Fruit fly (Drosophila melanogaster) whole organism, prepupa: ENCODE measurements around the gene CG5445.

ENCODE experiments used
- Blimp-1 ChIP-seq: fragments of 200-800 bp; sonication (Bioruptor generic); optimal IDR thresholded peaks from 3 replicates; lab custom pipeline; 2017; ENCODE audit warnings: missing biosample characterization, missing genetic modification characterization, mild to moderate bottlenecking, moderate library complexity, missing genetic modification reagents
- CG10631 ChIP-seq: fragments of 200-800 bp; sonication (Bioruptor generic); optimal IDR thresholded peaks from 2 replicates; lab custom pipeline; 2016; ENCODE audit warnings: missing biosample characterization, missing genetic modification characterization
- CG10669 ChIP-seq: fragments of 200-800 bp; sonication (Bioruptor generic); optimal IDR thresholded peaks from 3 replicates; lab custom pipeline; 2018; ENCODE audit warnings: missing biosample characterization, mild to moderate bottlenecking, missing genetic modification characterization, moderate library complexity
- CG11294 ChIP-seq: fragments of 200-800 bp; sonication (Bioruptor generic); IDR thresholded peaks from 2 replicates; pipeline ENCODE4 v1.3.6; 2022; ENCODE audit warnings: missing biosample characterization, missing genetic modification characterization
- CG11762 ChIP-seq: fragments of 200-800 bp; sonication (Bioruptor generic); optimal IDR thresholded peaks from 3 replicates; lab custom pipeline; 2016; ENCODE audit warnings: missing biosample characterization, missing genetic modification characterization; ENCODE audit not compliant: insufficient read depth
- CG11902 ChIP-seq: fragments of 200-800 bp; sonication (Bioruptor generic); optimal IDR thresholded peaks from 3 replicates; lab custom pipeline; 2016; ENCODE audit warnings: missing biosample characterization, missing genetic modification characterization
- CG15336 ChIP-seq: fragments of 200-800 bp; sonication (Bioruptor generic); IDR thresholded peaks from 2 replicates; pipeline ENCODE4 v1.3.6; 2022; ENCODE audit warnings: missing biosample characterization, missing genetic modification characterization
- CG1621 ChIP-seq: fragments of 200-800 bp; sonication (Bioruptor generic); optimal IDR thresholded peaks from 3 replicates; lab custom pipeline; 2018; ENCODE audit warnings: missing biosample characterization, mild to moderate bottlenecking, missing genetic modification characterization
- CG16779 ChIP-seq: fragments of 200-800 bp; sonication (Bioruptor generic); optimal IDR thresholded peaks from 3 replicates; lab custom pipeline; 2017; ENCODE audit warnings: missing biosample characterization, mild to moderate bottlenecking, missing genetic modification characterization
- CG31627 ChIP-seq: fragments of 200-800 bp; sonication (Bioruptor generic); optimal IDR thresholded peaks from 3 replicates; lab custom pipeline; 2016; ENCODE audit warnings: missing biosample characterization, missing genetic modification characterization
- CG32006 ChIP-seq: fragments of 200-800 bp; sonication (Bioruptor generic); optimal IDR thresholded peaks from 3 replicates; lab custom pipeline; 2017; ENCODE audit warnings: missing biosample characterization, mild to moderate bottlenecking, missing genetic modification characterization
- CG3919 ChIP-seq: fragments of 200-800 bp; sonication (Bioruptor generic); optimal IDR thresholded peaks from 3 replicates; lab custom pipeline; 2016; ENCODE audit warnings: missing biosample characterization, missing genetic modification characterization
- CG6163 ChIP-seq: fragments of 200-800 bp; sonication (Bioruptor generic); IDR thresholded peaks from 3 replicates; pipeline ENCODE4 v1.3.6; 2022; ENCODE audit warnings: missing biosample characterization, missing genetic modification characterization
- CG6276 ChIP-seq: fragments of 200-800 bp; sonication (Bioruptor generic); optimal IDR thresholded peaks from 2 replicates; lab custom pipeline; 2017; ENCODE audit warnings: missing biosample characterization, mild to moderate bottlenecking, missing genetic modification characterization
- CG6808 ChIP-seq: fragments of 200-800 bp; sonication (Bioruptor generic); optimal IDR thresholded peaks from 3 replicates; lab custom pipeline; 2017; ENCODE audit warnings: missing biosample characterization, missing genetic modification characterization, mild to moderate bottlenecking, moderate library complexity, missing genetic modification reagents
- CG6854 ChIP-seq: fragments of 200-800 bp; sonication (Bioruptor generic); optimal IDR thresholded peaks from 2 replicates; lab custom pipeline; 2017; ENCODE audit warnings: missing biosample characterization, mild to moderate bottlenecking, missing genetic modification characterization
- CG7368 ChIP-seq: fragments of 200-800 bp; sonication (Bioruptor generic); optimal IDR thresholded peaks from 3 replicates; lab custom pipeline; 2016; ENCODE audit warnings: missing biosample characterization, missing genetic modification characterization
- CG8119 ChIP-seq: fragments of 200-800 bp; sonication (Bioruptor generic); IDR thresholded peaks from 3 replicates; pipeline ENCODE4 v1.3.6; 2022; ENCODE audit warnings: missing biosample characterization, missing genetic modification characterization
- CG8632 ChIP-seq: fragments of 200-800 bp; sonication (Bioruptor generic); optimal IDR thresholded peaks from 3 replicates; lab custom pipeline; 2016; ENCODE audit warnings: missing biosample characterization, missing genetic modification characterization
- CG9139 ChIP-seq: fragments of 200-800 bp; sonication (Bioruptor generic); optimal IDR thresholded peaks from 3 replicates; lab custom pipeline; 2017; ENCODE audit warnings: missing biosample characterization, mild to moderate bottlenecking, missing genetic modification characterization
- Eip75B ChIP-seq: fragments of 200-800 bp; sonication (Bioruptor generic); optimal IDR thresholded peaks from 3 replicates; lab custom pipeline; 2016; ENCODE audit warnings: missing biosample characterization, missing genetic modification characterization
- Eip78C ChIP-seq: fragments of 200-800 bp; sonication (Bioruptor generic); peaks from one replicate; lab custom pipeline; 2016; ENCODE audit warnings: missing biosample characterization, missing genetic modification characterization
- Eip93F ChIP-seq: fragments of 200-800 bp; sonication (Bioruptor generic); optimal IDR thresholded peaks from 2 replicates; lab custom pipeline; 2016; ENCODE audit warnings: missing biosample characterization, mild to moderate bottlenecking, missing genetic modification characterization
- Ets21C ChIP-seq: fragments of 200-800 bp; sonication (Bioruptor generic); optimal IDR thresholded peaks from 3 replicates; lab custom pipeline; 2016; ENCODE audit warnings: missing biosample characterization, missing genetic modification characterization
- Ets96B ChIP-seq: fragments of 200-800 bp; optimal IDR thresholded peaks from 2 replicates; lab custom pipeline; 2019; ENCODE audit warnings: missing biosample characterization, mild to moderate bottlenecking, missing genetic modification characterization, moderate library complexity
- Gug ChIP-seq: fragments of 200-800 bp; sonication (Bioruptor generic); IDR thresholded peaks from 2 replicates; pipeline ENCODE4 v1.3.6; 2022; ENCODE audit warnings: missing biosample characterization, missing genetic modification characterization
- Hr38 ChIP-seq: sonication (Bioruptor generic); optimal IDR thresholded peaks from 2 replicates; lab custom pipeline; 2016; ENCODE audit warnings: missing biosample characterization, missing genetic modification characterization
- Hr4 ChIP-seq: fragments of 200-800 bp; sonication (Bioruptor generic); optimal IDR thresholded peaks from 3 replicates; lab custom pipeline; 2016; ENCODE audit warnings: missing biosample characterization, missing genetic modification characterization
- Lpt ChIP-seq: fragments of 200-800 bp; sonication (Bioruptor generic); optimal IDR thresholded peaks from 3 replicates; lab custom pipeline; 2016; ENCODE audit warnings: missing biosample characterization, missing genetic modification characterization
- Met ChIP-seq: fragments of 200-800 bp; sonication (Bioruptor generic); optimal IDR thresholded peaks from 3 replicates; lab custom pipeline; 2016; ENCODE audit warnings: missing biosample characterization, missing genetic modification characterization
- OdsH ChIP-seq: fragments of 200-800 bp; sonication (Bioruptor generic); optimal IDR thresholded peaks from 3 replicates; lab custom pipeline; 2016; ENCODE audit warnings: missing biosample characterization, missing genetic modification characterization
- Smox ChIP-seq: fragments of 200-800 bp; sonication (Bioruptor generic); optimal IDR thresholded peaks from 3 replicates; lab custom pipeline; 2016; ENCODE audit warnings: missing biosample characterization, missing genetic modification characterization
- Sox102F ChIP-seq: fragments of 200-800 bp; sonication (Bioruptor generic); optimal IDR thresholded peaks from 2 replicates; lab custom pipeline; 2016; ENCODE audit warnings: missing biosample characterization, mild to moderate bottlenecking, missing genetic modification characterization
- Sox14 ChIP-seq: fragments of 200-800 bp; sonication (Bioruptor generic); optimal IDR thresholded peaks from 3 replicates; lab custom pipeline; 2016; ENCODE audit warnings: missing biosample characterization, missing genetic modification characterization
- Sox15 ChIP-seq: fragments of 200-800 bp; sonication (Bioruptor generic); optimal IDR thresholded peaks from 3 replicates; lab custom pipeline; 2016; ENCODE audit warnings: missing biosample characterization, missing genetic modification characterization
- achi ChIP-seq: fragments of 200-800 bp; sonication (Bioruptor generic); optimal IDR thresholded peaks from 3 replicates; lab custom pipeline; 2016; ENCODE audit warnings: missing biosample characterization, missing genetic modification characterization
- acj6 ChIP-seq: fragments of 200-800 bp; sonication (Bioruptor generic); optimal IDR thresholded peaks from 3 replicates; lab custom pipeline; 2016; ENCODE audit warnings: missing biosample characterization, missing genetic modification characterization
- cyc ChIP-seq: fragments of 200-800 bp; sonication (Bioruptor generic); optimal IDR thresholded peaks from 3 replicates; lab custom pipeline; 2016; ENCODE audit warnings: missing biosample characterization, missing genetic modification characterization
- dsx ChIP-seq: fragments of 200-800 bp; optimal IDR thresholded peaks from 3 replicates; lab custom pipeline; 2019; ENCODE audit warnings: missing biosample characterization, mild to moderate bottlenecking, missing genetic modification characterization, moderate library complexity; ENCODE audit not compliant: poor library complexity, severe bottlenecking
- esn ChIP-seq: fragments of 200-800 bp; sonication (Bioruptor generic); optimal IDR thresholded peaks from 2 replicates; lab custom pipeline; 2016; ENCODE audit warnings: missing biosample characterization, mild to moderate bottlenecking, missing genetic modification characterization, moderate library complexity
- fd85E ChIP-seq: fragments of 200-800 bp; sonication (Bioruptor generic); optimal IDR thresholded peaks from 3 replicates; lab custom pipeline; 2016; ENCODE audit warnings: missing biosample characterization, missing genetic modification characterization
- fkh ChIP-seq: fragments of 200-800 bp; sonication (Bioruptor generic); optimal IDR thresholded peaks from 3 replicates; lab custom pipeline; 2017; ENCODE audit warnings: missing biosample characterization, mild to moderate bottlenecking, missing genetic modification characterization, moderate library complexity
- salr ChIP-seq, 2 experiments: fragments of 200-800 bp; sonication (Bioruptor generic); optimal IDR thresholded peaks; 3 replicates each; lab custom pipeline; 2016 to 2018; ENCODE audit warnings: missing biosample characterization in 2 of 2, missing genetic modification characterization in 2 of 2, mild to moderate bottlenecking in 1 of 2
- spab ChIP-seq: fragments of 200-800 bp; sonication (Bioruptor generic); optimal IDR thresholded peaks from 2 replicates; lab custom pipeline; 2017; ENCODE audit warnings: missing biosample characterization, mild to moderate bottlenecking, missing genetic modification characterization, missing genetic modification reagents
- svp ChIP-seq: fragments of 200-800 bp; sonication (Bioruptor generic); peaks from one replicate; lab custom pipeline; 2016; ENCODE audit warnings: missing biosample characterization, missing genetic modification characterization
- topi ChIP-seq: fragments of 200-800 bp; sonication (Bioruptor generic); optimal IDR thresholded peaks from 3 replicates; lab custom pipeline; 2016; ENCODE audit warnings: missing biosample characterization, missing genetic modification characterization
- vri ChIP-seq: fragments of 200-800 bp; sonication (Bioruptor generic); optimal IDR thresholded peaks from 3 replicates; lab custom pipeline; 2016; ENCODE audit warnings: missing biosample characterization, mild to moderate bottlenecking, missing genetic modification characterization

The CG5445 gene

dm6 chrX:17293385-17293784 is 11.1 kb downstream of the CG5445 start (continued):
- no peak for TF ChIP-seq cyc (GFP tag; lab: Kevin White, UChicago)
- no peak for TF ChIP-seq CG16779 (tag; lab: Kevin White, UChicago)
- TF ChIP-seq Eip78C (GFP tag; lab: Kevin White, UChicago): peak; percentile 78
- TF ChIP-seq CG31627: no peak
- no peak for TF ChIP-seq dsx
- TF ChIP-seq Sox14 (GFP tag; lab: Kevin White, UChicago): no peak
- TF ChIP-seq esn (GFP tag; lab: Kevin White, UChicago): peak; percentile 40
- peak; percentile 24 for TF ChIP-seq topi
- peak; percentile 10 for TF ChIP-seq CG11762
- no peak for TF ChIP-seq Hr4 (GFP tag; lab: Kevin White, UChicago)
- TF ChIP-seq OdsH (GFP tag; lab: Kevin White, UChicago): peak; percentile 20
- no peak for TF ChIP-seq Eip93F (GFP tag; lab: Kevin White, UChicago)
- no peak for TF ChIP-seq Hr38 (GFP tag; lab: Kevin White, UChicago)
- no peak for TF ChIP-seq Gug (GFP tag; lab: Robert Waterston, UW)
- no peak for TF ChIP-seq Eip75B
- TF ChIP-seq, all 60 proteins: peak for 20

- peak; percentile 52 for TF ChIP-seq vri (GFP tag; lab: Kevin White, UChicago)
- no peak for TF ChIP-seq Eip75B
- no peak for TF ChIP-seq Ets21C (GFP tag; lab: Kevin White, UChicago)
- peak; percentile 87 for TF ChIP-seq svp (GFP tag; lab: Kevin White, UChicago)
- no peak for TF ChIP-seq topi
- TF ChIP-seq CG6163 (GFP tag; lab: Robert Waterston, UW): no peak
- no peak for TF ChIP-seq Hr4 (GFP tag; lab: Kevin White, UChicago)
- no peak for TF ChIP-seq CG6276 (GFP tag; lab: Kevin White, UChicago)
- no peak for TF ChIP-seq esn (GFP tag; lab: Kevin White, UChicago)
- TF ChIP-seq CG8119: no peak
- no peak for TF ChIP-seq CG6808 (GFP tag; lab: Kevin White, UChicago)
- peak; percentile 77 for TF ChIP-seq fkh (GFP tag; lab: Kevin White, UChicago)
- TF ChIP-seq Sox15: no peak
- TF ChIP-seq spab (GFP tag; lab: Kevin White, UChicago): no peak
- no peak for TF ChIP-seq Met (GFP tag; lab: Kevin White, UChicago)
- TF ChIP-seq salr (GFP tag; optimal IDR thresholded peaks at IDR 0.05; lab: Kevin White, UChicago): no peak
Observed at dm6 chrX:17294169-17294833, 12.0 kb downstream of the CG5445 start.

dm6 chrX:17294979-17295378 is 12.7 kb downstream of the CG5445 start:
- TF ChIP-seq CG15336 (GFP tag; lab: Robert Waterston, UW) (peak; percentile 53), CG16779 (tag; lab: Kevin White, UChicago) (no peak), fd85E (GFP tag; lab: Kevin White, UChicago) (no peak), CG7368 (GFP tag; lab: Kevin White, UChicago) (no peak), achi (no peak), CG1621 (tag; lab: Kevin White, UChicago) (no peak), CG11902 (no peak), spab (GFP tag; lab: Kevin White, UChicago) (no peak), esn (GFP tag; lab: Kevin White, UChicago) (peak; percentile 6), CG8632 (GFP tag; lab: Kevin White, UChicago) (no peak), CG9139 (no peak), CG11762 (no peak), fkh (GFP tag; lab: Kevin White, UChicago) (no peak), Smox (peak; percentile 8), acj6 (GFP tag; lab: Kevin White, UChicago) (no peak), CG10631 (GFP tag; lab: Kevin White, UChicago) (no peak), Blimp-1 (GFP tag; lab: Kevin White, UChicago) (no peak), Lpt (GFP tag; lab: Kevin White, UChicago) (no peak), Eip78C (GFP tag; lab: Kevin White, UChicago) (peak; percentile 76), Ets96B (no peak), svp (GFP tag; lab: Kevin White, UChicago) (peak; percentile 35), Sox14 (GFP tag; lab: Kevin White, UChicago) (no peak), OdsH (GFP tag; lab: Kevin White, UChicago) (no peak), CG32006 (peak; percentile 37), CG3919 (GFP tag; lab: Kevin White, UChicago) (peak; percentile 6), Sox15 (no peak), CG11294 (GFP tag; lab: Robert Waterston, UW) (no peak), Gug (GFP tag; lab: Robert Waterston, UW) (no peak), CG10669 (GFP tag; lab: Kevin White, UChicago) (no peak), CG6854 (GFP tag; lab: Kevin White, UChicago) (no peak), Met (GFP tag; lab: Kevin White, UChicago) (no peak), Sox102F (GFP tag; lab: Kevin White, UChicago) (no peak)
